Worm (Caenorhabditis elegans) whole organism, young adult: ENCODE data around the gene F08G5.3.

Experiments used
- B0035.1 ChIP-seq: sonication (generic microtip); optimal IDR thresholded peaks from 2 replicates; lab custom pipeline; 2016; ENCODE audit warnings: missing genetic modification characterization, mild to moderate bottlenecking, missing compliant biosample characterization, missing genotype, missing genetic modification reagents
- B0336.3 ChIP-seq: fragments of 200-800 bp; sonication (Bioruptor generic); IDR thresholded peaks from 2 replicates; pipeline ENCODE4 v1.3.6; 2022; ENCODE audit warnings: missing genetic modification characterization, missing compliant biosample characterization
- D2030.7 ChIP-seq: fragments of 200-800 bp; sonication (Bioruptor generic); IDR thresholded peaks from 2 replicates; pipeline ENCODE4 v1.3.6; 2022; ENCODE audit warnings: missing genetic modification reagents, missing genetic modification characterization, missing compliant biosample characterization
- F22D6.2 ChIP-seq: sonication (generic microtip); optimal IDR thresholded peaks from 2 replicates; lab custom pipeline; 2016; ENCODE audit warnings: mild to moderate bottlenecking, missing genetic modification characterization, missing compliant biosample characterization
- F37B4.10 ChIP-seq: fragments of 200-800 bp; sonication (Bioruptor generic); IDR thresholded peaks from 2 replicates; pipeline ENCODE4 v1.3.6; 2022; ENCODE audit warnings: missing genetic modification characterization, missing compliant biosample characterization
- F55B11.4 ChIP-seq: sonication (generic microtip); optimal IDR thresholded peaks from 2 replicates; lab custom pipeline; 2016; ENCODE audit warnings: missing compliant biosample characterization, missing genetic modification characterization, borderline replicate concordance; ENCODE audit not compliant: insufficient read depth
- K11D2.4 ChIP-seq: fragments of 200-800 bp; sonication (Bioruptor generic); IDR thresholded peaks from 2 replicates; pipeline ENCODE4 v1.3.6; 2022; ENCODE audit warnings: missing genetic modification reagents, missing genetic modification characterization, missing compliant biosample characterization
- K12H6.12 ChIP-seq: fragments of 200-800 bp; sonication (Bioruptor generic); optimal IDR thresholded peaks from 2 replicates; lab custom pipeline; 2018; ENCODE audit warnings: mild to moderate bottlenecking, missing genetic modification characterization, missing compliant biosample characterization
- T07F8.4 ChIP-seq: sonication (generic microtip); optimal IDR thresholded peaks from 2 replicates; lab custom pipeline; 2016; ENCODE audit warnings: mild to moderate bottlenecking, missing genetic modification characterization, moderate library complexity, missing compliant biosample characterization
- Y53G8AR.9 ChIP-seq: fragments of 200-800 bp; sonication (Bioruptor generic); conservative IDR thresholded peaks from 2 replicates; pipeline ENCODE4 v1.3.6; 2022; ENCODE audit warnings: missing genetic modification reagents, missing genetic modification characterization, missing compliant biosample characterization
- Y56A3A.18 ChIP-seq: fragments of 200-800 bp; sonication (Bioruptor generic); IDR thresholded peaks from 2 replicates; pipeline ENCODE4 v1.3.6; 2022; ENCODE audit warnings: missing genetic modification reagents, missing genetic modification characterization, missing compliant biosample characterization
- Y95B8A.8 ChIP-seq: fragments of 200-800 bp; sonication (Bioruptor generic); IDR thresholded peaks from 2 replicates; pipeline ENCODE4 v1.3.6; 2022; ENCODE audit warnings: missing genetic modification reagents, missing genetic modification characterization, missing compliant biosample characterization
- ZK185.1 ChIP-seq: sonication (generic microtip); optimal IDR thresholded peaks from 2 replicates; lab custom pipeline; 2016; ENCODE audit warnings: mild to moderate bottlenecking, missing genetic modification characterization, missing compliant biosample characterization; ENCODE audit not compliant: poor library complexity, severe bottlenecking
- aptf-3 ChIP-seq: fragments of 200-800 bp; sonication (Bioruptor generic); IDR thresholded peaks from 2 replicates; pipeline ENCODE4 v1.3.6; 2022; ENCODE audit warnings: missing genetic modification characterization, missing compliant biosample characterization
- athp-1 ChIP-seq: sonication (generic microtip); optimal IDR thresholded peaks from 2 replicates; lab custom pipeline; 2017; ENCODE audit warnings: mild to moderate bottlenecking, missing genetic modification characterization, missing compliant biosample characterization
- attf-6 ChIP-seq: fragments of 200-800 bp; sonication (Bioruptor generic); IDR thresholded peaks from 2 replicates; pipeline ENCODE4 v1.3.6; 2022; ENCODE audit warnings: missing genetic modification reagents, missing genetic modification characterization, missing compliant biosample characterization
- bed-1 ChIP-seq: fragments of 200-800 bp; sonication (Bioruptor generic); IDR thresholded peaks from 2 replicates; pipeline ENCODE4 v1.3.6; 2022; ENCODE audit warnings: missing genetic modification reagents, missing genetic modification characterization, missing compliant biosample characterization
- bed-2 ChIP-seq: fragments of 200-800 bp; sonication (Bioruptor generic); IDR thresholded peaks from 2 replicates; pipeline ENCODE4 v1.3.6; 2022; ENCODE audit warnings: missing genetic modification reagents, missing genetic modification characterization, missing compliant biosample characterization
- ceh-27 ChIP-seq: fragments of 200-800 bp; sonication (Bioruptor generic); optimal IDR thresholded peaks from 2 replicates; lab custom pipeline; 2018; ENCODE audit warnings: mild to moderate bottlenecking, missing genetic modification characterization, moderate library complexity, missing compliant biosample characterization
- ceh-40 ChIP-seq: fragments of 200-800 bp; sonication (Bioruptor generic); IDR thresholded peaks from 2 replicates; pipeline ENCODE4 v1.3.6; 2022; ENCODE audit warnings: missing genetic modification characterization, missing compliant biosample characterization
- ceh-58 ChIP-seq: fragments of 200-800 bp; sonication (Bioruptor generic); IDR thresholded peaks from 2 replicates; pipeline ENCODE4 v1.3.6; 2022; ENCODE audit warnings: missing genetic modification characterization, missing compliant biosample characterization
- egl-18 ChIP-seq: fragments of 200-800 bp; sonication (Bioruptor generic); IDR thresholded peaks from 2 replicates; pipeline ENCODE4 v1.3.6; 2022; ENCODE audit warnings: missing genetic modification reagents, missing genetic modification characterization, missing compliant biosample characterization
- him-1 ChIP-seq: sonication (generic microtip); optimal IDR thresholded peaks from 2 replicates; lab custom pipeline; 2016; ENCODE audit warnings: missing genotype, missing genetic modification reagents, missing genetic modification characterization, missing compliant biosample characterization
- hlh-26 ChIP-seq: fragments of 200-800 bp; sonication (Bioruptor generic); conservative IDR thresholded peaks from 2 replicates; pipeline ENCODE4 v1.3.6; 2022; ENCODE audit warnings: missing genetic modification reagents, missing genetic modification characterization, missing compliant biosample characterization
- hmg-1.2 ChIP-seq: fragments of 200-800 bp; sonication (Bioruptor generic); IDR thresholded peaks from 2 replicates; pipeline ENCODE4 v1.3.6; 2022; ENCODE audit warnings: missing genetic modification reagents, missing genetic modification characterization, missing compliant biosample characterization
- lin-35 ChIP-seq, 3 experiments: fragments of 150-350 bp in 2 of 3; sonication (generic microtip) in 1 of 3; optimal IDR thresholded peaks; 2 replicates each; lab custom pipeline; 2014 to 2018; ENCODE audit warnings: missing biosample characterization in 3 of 3, missing genetic modification characterization in 3 of 3, missing genetic modification reagents in 3 of 3
- lin-40 ChIP-seq: sonication (generic microtip); optimal IDR thresholded peaks from 2 replicates; lab custom pipeline; 2016; ENCODE audit warnings: missing genetic modification characterization, mild to moderate bottlenecking, missing compliant biosample characterization, missing genotype, missing genetic modification reagents
- lin-54 ChIP-seq: fragments of 200-800 bp; sonication (Bioruptor generic); optimal IDR thresholded peaks from 2 replicates; lab custom pipeline; 2018; ENCODE audit warnings: mild to moderate bottlenecking, missing genetic modification characterization, missing compliant biosample characterization
- lsy-27 ChIP-seq: sonication (generic microtip); optimal IDR thresholded peaks from 2 replicates; lab custom pipeline; 2017; ENCODE audit warnings: missing genetic modification characterization, mild to moderate bottlenecking, missing compliant biosample characterization, antibody characterized with exemption, missing genotype, borderline replicate concordance; ENCODE audit not compliant: insufficient read depth
- madf-10 ChIP-seq: sonication (generic microtip); optimal IDR thresholded peaks from 2 replicates; lab custom pipeline; 2016; ENCODE audit warnings: mild to moderate bottlenecking, missing genetic modification characterization, missing compliant biosample characterization
- madf-3 ChIP-seq: fragments of 200-800 bp; sonication (Bioruptor generic); IDR thresholded peaks from 2 replicates; pipeline ENCODE4 v1.3.6; 2022; ENCODE audit warnings: missing genetic modification reagents, missing genetic modification characterization, missing compliant biosample characterization
- mcd-1 ChIP-seq: fragments of 200-800 bp; sonication (Bioruptor generic); IDR thresholded peaks from 2 replicates; pipeline ENCODE4 v1.3.6; 2022; ENCODE audit warnings: missing genetic modification reagents, missing genetic modification characterization, missing compliant biosample characterization
- mes-4 ChIP-seq: sonication (generic microtip); optimal IDR thresholded peaks from 2 replicates; lab custom pipeline; 2016; ENCODE audit warnings: missing genotype, missing genetic modification characterization, missing compliant biosample characterization
- mxl-1 ChIP-seq: sonication (generic microtip); optimal IDR thresholded peaks from 2 replicates; lab custom pipeline; 2016; ENCODE audit warnings: missing genetic modification characterization, missing compliant biosample characterization
- nhr-120 ChIP-seq: fragments of 200-800 bp; sonication (Bioruptor generic); IDR thresholded peaks from 2 replicates; pipeline ENCODE4 v1.3.6; 2022; ENCODE audit warnings: missing genetic modification characterization, missing compliant biosample characterization
- pbrm-1 ChIP-seq: fragments of 200-800 bp; sonication (Bioruptor generic); IDR thresholded peaks from 2 replicates; pipeline ENCODE4 v1.3.6; 2022; ENCODE audit warnings: missing genetic modification reagents, missing genetic modification characterization, missing compliant biosample characterization
- pha-4 ChIP-seq: fragments of 150-350 bp; sonication (generic microtip); optimal IDR thresholded peaks from 2 replicates; lab custom pipeline; 2014; ENCODE audit warnings: missing biosample characterization, missing genetic modification reagents, missing genetic modification characterization
- repo-1 ChIP-seq: sonication (generic microtip); optimal IDR thresholded peaks from 2 replicates; lab custom pipeline; 2017; ENCODE audit warnings: mild to moderate bottlenecking, missing genetic modification characterization, missing compliant biosample characterization
- sea-2 ChIP-seq: fragments of 200-800 bp; sonication (Bioruptor generic); IDR thresholded peaks from 2 replicates; pipeline ENCODE4 v1.3.6; 2022; ENCODE audit warnings: missing genetic modification characterization, missing compliant biosample characterization
- snpc-1.3 ChIP-seq: sonication (generic microtip); optimal IDR thresholded peaks from 2 replicates; lab custom pipeline; 2017; ENCODE audit warnings: missing genetic modification characterization, mild to moderate bottlenecking, missing compliant biosample characterization, antibody characterized with exemption, moderate library complexity, missing genotype, missing genetic modification reagents; ENCODE audit not compliant: insufficient read depth
- snpc-4 ChIP-seq, 5 experiments: fragments of 150-350 bp in 1 of 5; sonication (generic microtip) in 4 of 5; optimal IDR thresholded peaks; 2 replicates each; lab custom pipeline; 2014 to 2018; ENCODE audit warnings: missing genetic modification characterization in 5 of 5, missing biosample characterization in 3 of 5, antibody characterized with exemption in 2 of 5, mild to moderate bottlenecking in 2 of 5, missing compliant biosample characterization in 2 of 5, missing genotype in 2 of 5, moderate library complexity in 2 of 5, missing genetic modification reagents in 1 of 5
- sptf-2 ChIP-seq: fragments of 200-800 bp; sonication (Bioruptor generic); optimal IDR thresholded peaks from 2 replicates; lab custom pipeline; 2018; ENCODE audit warnings: mild to moderate bottlenecking, missing genetic modification characterization, missing compliant biosample characterization
- tbp1 ChIP-seq: fragments of 200-800 bp; sonication (Bioruptor generic); optimal IDR thresholded peaks from 2 replicates; lab custom pipeline; 2018; ENCODE audit warnings: mild to moderate bottlenecking, missing genetic modification characterization, missing compliant biosample characterization
- zfh-2 ChIP-seq: fragments of 200-800 bp; sonication (Bioruptor generic); conservative IDR thresholded peaks from 2 replicates; pipeline ENCODE4 v1.3.6; 2022; ENCODE audit warnings: missing genetic modification reagents, missing genetic modification characterization, missing compliant biosample characterization
- zim-3 ChIP-seq: sonication (generic microtip); optimal IDR thresholded peaks from 2 replicates; lab custom pipeline; 2017; ENCODE audit warnings: mild to moderate bottlenecking, missing genetic modification characterization, moderate library complexity, missing compliant biosample characterization
- ztf-25 ChIP-seq: fragments of 200-800 bp; sonication (Bioruptor generic); IDR thresholded peaks from 2 replicates; pipeline ENCODE4 v1.3.6; 2022; ENCODE audit warnings: missing genetic modification reagents, missing genetic modification characterization, missing compliant biosample characterization
- ztf-3 ChIP-seq: fragments of 200-800 bp; sonication (Bioruptor generic); optimal IDR thresholded peaks from 2 replicates; lab custom pipeline; 2018; ENCODE audit warnings: mild to moderate bottlenecking, missing genetic modification characterization, missing compliant biosample characterization

F08G5.3 gene

DNA sequence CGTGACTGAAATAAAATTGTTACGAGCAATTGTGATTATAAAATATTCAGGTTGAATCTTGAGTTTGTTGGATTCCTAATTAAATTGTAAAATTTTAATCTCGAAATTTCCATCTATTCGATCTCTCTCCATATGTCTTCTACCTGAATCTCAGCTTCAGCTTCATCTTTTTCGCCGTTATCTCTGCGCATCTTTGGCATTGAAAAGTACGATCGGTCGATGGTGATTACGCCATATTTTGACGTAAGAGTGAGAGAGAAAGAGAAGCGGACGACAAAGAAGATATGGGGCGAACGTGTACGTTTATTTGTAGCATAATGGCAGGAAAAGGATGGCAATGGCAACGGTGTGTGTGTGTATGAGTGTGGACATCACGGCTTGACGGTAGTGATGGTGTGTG, 50.8 kb downstream of the F08G5.3 start:
- TF ChIP-seq Y56A3A.18 (GFP tag; lab: Robert Waterston, UW) (no peak), madf-3 (GFP tag; lab: Robert Waterston, UW) (no peak), repo-1 (tag; lab: Kevin White, UChicago) (no peak)
- TF ChIP-seq, all 124 proteins: peak for 0

DNA sequence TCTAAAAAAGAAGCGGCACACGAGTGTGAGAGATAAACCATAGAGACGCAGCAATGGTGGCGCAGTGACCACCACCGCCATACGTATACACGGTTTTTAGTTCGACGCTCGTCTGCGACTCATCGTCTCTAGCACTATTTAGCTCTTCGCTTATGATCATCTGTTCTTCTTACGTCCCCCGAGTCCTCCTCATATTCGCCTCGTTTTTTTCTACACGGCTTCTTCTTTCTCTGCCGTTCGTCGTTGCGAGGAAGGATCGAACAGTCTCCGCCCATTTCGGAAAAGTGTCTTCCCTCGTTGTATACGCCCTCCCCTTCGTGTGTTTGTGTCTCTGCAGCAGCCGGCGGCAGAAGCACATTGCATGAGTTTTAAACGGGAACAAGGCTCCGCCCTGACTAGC, 52.4 kb downstream of the F08G5.3 start:
- no peak for TF ChIP-seq snpc-4 (GFP tag; optimal IDR thresholded peaks at IDR 0.05; lab: Kevin White, UChicago)
- peak in 1 of 4 experiments; percentile 15 for TF ChIP-seq snpc-4 (tag; optimal IDR thresholded peaks at IDR 0.05; lab: Kevin White, UChicago)
- no peak for TF ChIP-seq tbp1
- no peak for TF ChIP-seq mes-4 (tag; lab: Kevin White, UChicago)
- TF ChIP-seq ztf-25 (GFP tag; lab: Robert Waterston, UW) = no peak
- TF ChIP-seq T07F8.4 (tag; lab: Kevin White, UChicago) = no peak
- TF ChIP-seq pbrm-1 = no peak
- no peak for TF ChIP-seq bed-2 (GFP tag; lab: Robert Waterston, UW)
- no peak for TF ChIP-seq K11D2.4 (GFP tag; lab: Robert Waterston, UW)
- no peak for TF ChIP-seq lin-35 (GFP tag; optimal IDR thresholded peaks at IDR 0.05; lab: Kevin White, UChicago)
- no peak for TF ChIP-seq F22D6.2
- TF ChIP-seq F37B4.10 (GFP tag; lab: Robert Waterston, UW) = no peak
- TF ChIP-seq ceh-27 (GFP tag; lab: Kevin White, UChicago) = no peak
- TF ChIP-seq athp-1 = no peak
- TF ChIP-seq snpc-1.3 = no peak
- no peak for TF ChIP-seq lin-40 (tag; lab: Kevin White, UChicago)
- no peak for TF ChIP-seq bed-1 (GFP tag; lab: Robert Waterston, UW)
- TF ChIP-seq sptf-2 (GFP tag; lab: Kevin White, UChicago) = no peak
- TF ChIP-seq Y95B8A.8 (GFP tag; lab: Robert Waterston, UW) = no peak
- TF ChIP-seq ceh-58 = no peak
- TF ChIP-seq D2030.7 (GFP tag; lab: Robert Waterston, UW) = no peak
- no peak for TF ChIP-seq Y53G8AR.9 (GFP tag; lab: Robert Waterston, UW)
- peak; percentile 53 for TF ChIP-seq hmg-1.2 (GFP tag; lab: Robert Waterston, UW)
- no peak for TF ChIP-seq attf-6
- TF ChIP-seq nhr-120 = no peak
- TF ChIP-seq B0336.3 (GFP tag; lab: Robert Waterston, UW) = no peak
- TF ChIP-seq ceh-40 (GFP tag; lab: Robert Waterston, UW) = no peak
- no peak for TF ChIP-seq lsy-27 (tag; lab: Kevin White, UChicago)
- no peak for TF ChIP-seq mxl-1
- TF ChIP-seq zim-3 (tag; lab: Kevin White, UChicago) = no peak
- no peak for TF ChIP-seq aptf-3 (GFP tag; lab: Robert Waterston, UW)
- no peak for TF ChIP-seq B0035.1 (tag; lab: Kevin White, UChicago)
- TF ChIP-seq pha-4 (tag; lab: Kevin White, UChicago) = no peak
- no peak for TF ChIP-seq F55B11.4 (tag; lab: Kevin White, UChicago)
- 0 out of 2 replicates have a peak, but pooled peaks have one; percentile 31 for TF ChIP-seq mcd-1 (GFP tag; lab: Robert Waterston, UW)
- TF ChIP-seq lin-54 (GFP tag; lab: Kevin White, UChicago) = no peak
- no peak for TF ChIP-seq egl-18
- TF ChIP-seq madf-10 (tag; lab: Kevin White, UChicago) = no peak
- TF ChIP-seq sea-2 (GFP tag; lab: Robert Waterston, UW) = no peak
- no peak for TF ChIP-seq ZK185.1 (tag; lab: Kevin White, UChicago)
- TF ChIP-seq him-1 (tag; lab: Kevin White, UChicago) = no peak
- peak; percentile 67 for TF ChIP-seq K12H6.12
- no peak for TF ChIP-seq hlh-26 (GFP tag; lab: Robert Waterston, UW)
- TF ChIP-seq ztf-3 (GFP tag; lab: Kevin White, UChicago) = no peak
- TF ChIP-seq zfh-2 (GFP tag; lab: Robert Waterston, UW) = peak; percentile 71; the same call in 1 of the 2 replicates
